Worm (Caenorhabditis elegans) whole organism, late embryonic: ENCODE results near the gene rom-1.

Experiments
- F13H6.1 ChIP-seq: sonication (generic microtip); optimal IDR thresholded peaks from 2 replicates; lab custom pipeline; 2016; ENCODE audit warnings: missing genetic modification characterization, missing compliant biosample characterization
- K02D7.2 ChIP-seq: sonication (generic microtip); optimal IDR thresholded peaks from 2 replicates; lab custom pipeline; 2017; ENCODE audit warnings: mild to moderate bottlenecking, missing genetic modification characterization, missing compliant biosample characterization
- ceh-2 ChIP-seq: sonication (generic microtip); optimal IDR thresholded peaks from 2 replicates; lab custom pipeline; 2016; ENCODE audit warnings: missing genotype, missing genetic modification characterization, missing compliant biosample characterization
- ceh-22 ChIP-seq: sonication (generic microtip); optimal IDR thresholded peaks from 2 replicates; lab custom pipeline; 2017; ENCODE audit warnings: missing biosample characterization, missing genetic modification characterization
- ceh-48 ChIP-seq: sonication (generic microtip); optimal IDR thresholded peaks from 2 replicates; lab custom pipeline; 2016; ENCODE audit warnings: missing genetic modification characterization, inconsistent platforms, missing compliant biosample characterization
- elt-4 ChIP-seq: sonication (generic microtip); optimal IDR thresholded peaks from 2 replicates; lab custom pipeline; 2016; ENCODE audit warnings: missing genetic modification characterization, missing compliant biosample characterization
- ets-4 ChIP-seq: sonication (generic microtip); optimal IDR thresholded peaks from 2 replicates; lab custom pipeline; 2016; ENCODE audit warnings: missing genetic modification characterization, missing compliant biosample characterization
- fkh-10 ChIP-seq: fragments of 150-350 bp; optimal IDR thresholded peaks from 2 replicates; lab custom pipeline; 2014; ENCODE audit warnings: missing biosample characterization, missing genetic modification reagents, missing genetic modification characterization
- hlh-13 ChIP-seq: fragments of 200-800 bp; sonication (Bioruptor generic); optimal IDR thresholded peaks from 2 replicates; lab custom pipeline; 2018; ENCODE audit warnings: mild to moderate bottlenecking, missing genetic modification characterization, missing compliant biosample characterization
- nfya-1 ChIP-seq: sonication (generic microtip); optimal IDR thresholded peaks from 2 replicates; lab custom pipeline; 2017; ENCODE audit warnings: missing genetic modification characterization, mild to moderate bottlenecking, missing compliant biosample characterization, antibody characterized with exemption, moderate library complexity
- nhr-11 ChIP-seq: fragments of 150-350 bp; optimal IDR thresholded peaks from 2 replicates; lab custom pipeline; 2014; ENCODE audit warnings: missing biosample characterization, missing genetic modification characterization
- pqm-1 ChIP-seq: sonication (generic microtip); optimal IDR thresholded peaks from 2 replicates; lab custom pipeline; 2016; ENCODE audit warnings: missing genetic modification characterization, missing compliant biosample characterization
- rnt-1 ChIP-seq: sonication (generic microtip); optimal IDR thresholded peaks from 2 replicates; lab custom pipeline; 2016; ENCODE audit warnings: missing genetic modification characterization, missing compliant biosample characterization

DNA sequence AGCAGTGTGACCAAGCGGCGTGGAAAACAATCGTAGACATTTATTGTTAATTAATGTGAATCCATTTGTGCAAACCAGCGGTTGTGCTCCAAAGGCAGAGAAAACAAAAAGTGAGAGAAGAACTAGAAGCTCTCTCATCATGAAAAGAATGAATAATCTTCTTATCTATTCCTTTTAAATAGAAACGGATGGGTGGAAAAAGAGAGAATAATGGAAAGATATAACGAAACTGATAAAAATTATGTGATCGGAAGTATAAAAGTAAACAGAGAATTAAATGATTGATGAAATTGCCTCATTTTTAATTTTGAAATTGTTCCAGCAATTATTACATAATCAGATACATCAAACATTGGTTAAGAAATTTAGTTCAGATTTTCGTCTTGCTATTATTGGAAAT is 23.6 kb upstream of the rom-1 start, which contains the start of gene clec-5:
- TF ChIP-seq ceh-2 (tag; lab: Kevin White, UChicago) (no peak), nfya-1 (tag; lab: Kevin White, UChicago) (no peak), elt-4 (no peak), F13H6.1 (no peak), fkh-10 (no peak), ceh-48 (no peak), rnt-1 (tag; lab: Kevin White, UChicago) (no peak), ceh-22 (tag; lab: Kevin White, UChicago) (no peak), pqm-1 (tag; lab: Kevin White, UChicago) (no peak), hlh-13 (GFP tag; lab: Kevin White, UChicago) (no peak), nhr-11 (no peak), K02D7.2 (tag; lab: Kevin White, UChicago) (no peak), ets-4 (tag; lab: Kevin White, UChicago) (no peak)
